Worm (Caenorhabditis elegans): Measurements from ENCODE around the gene efn-2.

efn-2 gene

ce11 chrIV:10546589-10547136, 29.5 kb upstream of the efn-2 start, which contains the start of gene zim-1:
zim-1 (plus strand) TSS chrIV:10547086.
- TF ChIP-seq daf-8 (GFP tag; IDR thresholded peaks at IDR 0.05) (no peak), tra-1 (GFP tag; IDR thresholded peaks at IDR 0.05) (no peak), vab-7 (GFP tag; IDR thresholded peaks at IDR 0.05) (no peak), nhr-6 (tag; optimal IDR thresholded peaks at IDR 0.05) (no peak), daf-16 (GFP tag; optimal IDR thresholded peaks at IDR 0.05) (no peak), daf-16 (tag; optimal IDR thresholded peaks at IDR 0.05) (no peak), T20F7.1 (GFP tag; optimal IDR thresholded peaks at IDR 0.05) (no peak), php-3 (GFP tag; IDR thresholded peaks at IDR 0.05) (no peak), ceh-28 (tag; optimal IDR thresholded peaks at IDR 0.05) (no peak), daf-12 (tag; optimal IDR thresholded peaks at IDR 0.05) (no peak)

ce11 chrIV:10548546-10548945, 27.6 kb upstream of the efn-2 start:
- TF ChIP-seq arid-1 (GFP tag; conservative IDR thresholded peaks at IDR 0.05) = 0 out of 2 replicates have a peak, but pooled peaks have one; percentile 30
- TF ChIP-seq Y48G9A.11 (GFP tag; IDR thresholded peaks at IDR 0.05) = peak; percentile 62; the same call in 1 of the 2 replicates
- TF ChIP-seq lim-7 (GFP tag; IDR thresholded peaks at IDR 0.05) = peak; percentile 70; the same call in 1 of the 2 replicates
- TF ChIP-seq dmd-8 (GFP tag; IDR thresholded peaks at IDR 0.05) = 0 out of 2 replicates have a peak, but pooled peaks have one; percentile 52
- TF ChIP-seq vab-7 (GFP tag; IDR thresholded peaks at IDR 0.05) = peak; percentile 66

- TF ChIP-seq Y48G9A.11 (GFP tag; IDR thresholded peaks at IDR 0.05) = peak; percentile 97
These were observed 23.2 kb upstream of the efn-2 start for ce11 chrIV:10552993-10553392.

ce11 chrIV:10554947-10555346, 21.2 kb upstream of the efn-2 start, which contains the start of gene zim-2:
zim-2 (plus strand) TSS chrIV:10555247.
- TF ChIP-seq unc-62 (GFP tag; optimal IDR thresholded peaks at IDR 0.05 in 1 of 2) = peak in 1 of 2 experiments; percentile 43
- TF ChIP-seq unc-62 (tag; optimal IDR thresholded peaks at IDR 0.05) = no peak
- TF ChIP-seq spr-1 (tag; optimal IDR thresholded peaks at IDR 0.05) = no peak
- no peak for TF ChIP-seq nhr-10 (tag; optimal IDR thresholded peaks at IDR 0.05)
- TF ChIP-seq daf-16 (GFP tag; optimal IDR thresholded peaks at IDR 0.05) = no peak
- TF ChIP-seq daf-16 (tag; optimal IDR thresholded peaks at IDR 0.05) = no peak
- no peak for TF ChIP-seq unc-39 (tag; optimal IDR thresholded peaks at IDR 0.05)
- no peak for TF ChIP-seq hlh-30 (tag; optimal IDR thresholded peaks at IDR 0.05; ENCODE audit: insufficient read depth)

ce11 chrIV:10558415-10558814, 17.7 kb upstream of the efn-2 start, which contains the start of gene zim-3:
zim-3 (plus strand) TSS chrIV:10558715.
- TF ChIP-seq aha-1 (tag) (no peak), pqm-1 (tag; optimal IDR thresholded peaks at IDR 0.05) (no peak), ceh-28 (tag; optimal IDR thresholded peaks at IDR 0.05) (no peak), ztf-7 (tag; optimal IDR thresholded peaks at IDR 0.05) (no peak), lin-13 (GFP tag; optimal IDR thresholded peaks at IDR 0.05) (no peak), mep-1 (tag; optimal IDR thresholded peaks at IDR 0.05) (no peak), hlh-11 (tag; optimal IDR thresholded peaks at IDR 0.05) (no peak), nhr-76 (tag; optimal IDR thresholded peaks at IDR 0.05) (no peak), sdz-12 (GFP tag; optimal IDR thresholded peaks at IDR 0.05) (no peak), dve-1 (tag; optimal IDR thresholded peaks at IDR 0.05; ENCODE audit: insufficient read depth) (no peak)

ce11 chrIV:10561605-10562004, 14.5 kb upstream of the efn-2 start, which contains the start of gene him-8:
him-8 (plus strand) TSS chrIV:10561905.
- TF ChIP-seq nhr-41 (GFP tag; IDR thresholded peaks at IDR 0.05) = no peak
- TF ChIP-seq madf-5 (GFP tag; IDR thresholded peaks at IDR 0.05) = no peak
- no peak for TF ChIP-seq ZK546.5 (tag; optimal IDR thresholded peaks at IDR 0.05)
- TF ChIP-seq lin-15B (tag; optimal IDR thresholded peaks at IDR 0.05) = no peak
- TF ChIP-seq D1046.2 (GFP tag; IDR thresholded peaks at IDR 0.05) = no peak
- TF ChIP-seq daf-8 (GFP tag; IDR thresholded peaks at IDR 0.05) = no peak
- no peak for TF ChIP-seq lin-39 (tag; optimal IDR thresholded peaks at IDR 0.05)
- TF ChIP-seq zfp-2 (tag; optimal IDR thresholded peaks at IDR 0.05) = no peak
- TF ChIP-seq ztf-11 (tag; optimal IDR thresholded peaks at IDR 0.05) = no peak
- TF ChIP-seq fos-1 (tag; optimal IDR thresholded peaks at IDR 0.05) = no peak
- no peak for TF ChIP-seq spr-3 (GFP tag; optimal IDR thresholded peaks at IDR 0.05)
- TF ChIP-seq egl-43 (GFP tag; IDR thresholded peaks at IDR 0.05) = no peak
- no peak for TF ChIP-seq zag-1 (tag; optimal IDR thresholded peaks at IDR 0.05)
- TF ChIP-seq madf-9 (GFP tag; conservative IDR thresholded peaks at IDR 0.05) = no peak

Measured in whole organism, L4 larva.